Fruit fly (Drosophila melanogaster): ENCODE data around the gene CG17776.

CG17776 gene

DNA sequence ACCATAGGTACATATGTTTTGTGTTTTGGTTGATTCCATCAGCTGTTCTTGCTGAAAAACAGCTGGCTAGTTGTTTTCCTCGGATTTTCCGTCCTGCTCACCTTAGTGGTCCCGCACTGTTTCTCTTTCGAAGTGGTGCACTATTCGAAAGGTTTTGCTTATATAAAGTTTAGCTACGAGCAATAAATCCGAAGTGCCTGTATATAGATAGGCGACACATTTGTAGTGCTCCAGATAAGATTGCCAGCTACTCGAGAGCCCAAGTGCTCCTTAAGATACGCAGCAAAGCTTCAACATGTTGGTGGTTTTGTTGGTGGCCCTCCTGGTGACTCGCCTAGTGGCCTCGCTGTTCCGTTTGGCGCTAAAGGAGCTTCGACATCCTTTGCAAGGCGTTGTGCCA, 5.7 kb upstream of the CG17776 start, which contains the start of gene Cyp4ae1:
Cyp4ae1 (plus strand) TSS at position 206 of the 400 bp plus-strand sequence.
- TF ChIP-seq CG34376 (GFP tag; optimal IDR thresholded peaks at IDR 0.05) (peak; percentile 27), CG13424 (tag; optimal IDR thresholded peaks at IDR 0.05) (no peak), gsb-n (tag; optimal IDR thresholded peaks at IDR 0.05) (no peak), NfI (GFP tag; optimal IDR thresholded peaks at IDR 0.05) (no peak), TFAM (GFP tag; optimal IDR thresholded peaks at IDR 0.05) (no peak), Pdp1 (GFP tag; optimal IDR thresholded peaks at IDR 0.05) (peak in 1 of 2 experiments; percentile 92), mirr (GFP tag; optimal IDR thresholded peaks at IDR 0.05) (peak; percentile 3), nmo (GFP tag; optimal IDR thresholded peaks at IDR 0.05) (no peak), br (optimal IDR thresholded peaks at IDR 0.05) (no peak), Dbx (GFP tag; IDR thresholded peaks at IDR 0.05) (no peak), CG8290 (GFP tag; optimal IDR thresholded peaks at IDR 0.05) (no peak), CG8290 (tag; optimal IDR thresholded peaks at IDR 0.05) (no peak), cad (GFP tag; optimal IDR thresholded peaks at IDR 0.05) (no peak), sug (tag; optimal IDR thresholded peaks at IDR 0.05) (peak; percentile 52), exex (tag; optimal IDR thresholded peaks at IDR 0.05) (peak; percentile 47), crp (GFP tag; optimal IDR thresholded peaks at IDR 0.05) (peak in 1 of 2 experiments; percentile 76), Ada2b (GFP tag; IDR thresholded peaks at IDR 0.05) (no peak), CG15269 (tag; optimal IDR thresholded peaks at IDR 0.05) (no peak), Dip3 (GFP tag; optimal IDR thresholded peaks at IDR 0.05) (no peak), CG8089 (GFP tag; optimal IDR thresholded peaks at IDR 0.05) (no peak), zfh1 (GFP tag; IDR thresholded peaks at IDR 0.05) (no peak), Gsc (GFP tag; IDR thresholded peaks at IDR 0.05) (no peak), Hr51 (GFP tag; optimal IDR thresholded peaks at IDR 0.05) (no peak), pum (GFP tag; optimal IDR thresholded peaks at IDR 0.05) (no peak), CG7357 (GFP tag; IDR thresholded peaks at IDR 0.05) (no peak)

DNA sequence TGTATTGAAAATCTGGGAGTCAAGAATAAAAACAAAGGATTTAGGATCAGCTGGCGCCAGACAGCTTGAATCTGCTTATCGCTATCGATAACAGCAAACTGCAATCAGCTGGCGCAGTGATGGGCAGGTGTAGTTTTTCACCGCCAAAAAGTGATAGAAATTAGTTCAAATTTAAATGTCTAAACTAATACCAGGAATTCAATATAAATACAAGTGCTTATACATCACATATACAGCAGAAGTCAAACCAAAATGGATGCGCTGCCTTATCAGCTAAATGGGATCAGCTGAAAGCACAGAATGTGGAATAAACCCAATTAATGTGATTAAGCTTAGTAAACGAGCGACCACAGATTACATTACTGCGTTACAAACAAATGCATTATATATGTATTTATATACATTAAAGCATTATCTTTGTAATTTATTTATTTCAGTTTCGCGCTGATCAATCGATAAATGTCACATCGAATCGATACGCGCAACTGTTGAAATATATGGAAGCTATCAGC, 3.7 kb upstream of the CG17776 start, which contains the start of gene pn:
pn (plus strand) TSS at position 462 of the 512 bp plus-strand sequence.
- peak; percentile 39; the same call in 1 of the 2 replicates for TF ChIP-seq hbn (GFP tag; IDR thresholded peaks at IDR 0.05; ENCODE audit: partially characterized antibody)
- no peak for TF ChIP-seq mld (GFP tag; IDR thresholded peaks at IDR 0.05; ENCODE audit: partially characterized antibody)
- TF ChIP-seq hkb (optimal IDR thresholded peaks at IDR 0.05) = no peak
- no peak for TF ChIP-seq hkb (GFP tag; IDR thresholded peaks at IDR 0.05)
- no peak for TF ChIP-seq Xbp1 (GFP tag; optimal IDR thresholded peaks at IDR 0.05)
- TF ChIP-seq HmgD (GFP tag; optimal IDR thresholded peaks at IDR 0.05) = no peak
- TF ChIP-seq vfl (GFP tag; optimal IDR thresholded peaks at IDR 0.05) = no peak
- no peak for TF ChIP-seq Ets97D (GFP tag; optimal IDR thresholded peaks at IDR 0.05)
- TF ChIP-seq Dp (GFP tag; optimal IDR thresholded peaks at IDR 0.05) = peak; percentile 71
- TF ChIP-seq NK7.1 (GFP tag; optimal IDR thresholded peaks at IDR 0.05) = no peak
- no peak for TF ChIP-seq yki (optimal IDR thresholded peaks at IDR 0.05)
- TF ChIP-seq chinmo (GFP tag; IDR thresholded peaks at IDR 0.05; ENCODE audit: partially characterized antibody) = 0 out of 4 replicates have a peak, but pooled peaks have one; percentile 22
- TF ChIP-seq wek (GFP tag; optimal IDR thresholded peaks at IDR 0.05) = no peak
- no peak for TF ChIP-seq scrt (GFP tag; optimal IDR thresholded peaks at IDR 0.05)
- no peak for TF ChIP-seq CG10267 (tag; optimal IDR thresholded peaks at IDR 0.05)
- TF ChIP-seq Dref (GFP tag; IDR thresholded peaks at IDR 0.05) = peak; percentile 62
- no peak for TF ChIP-seq CG13624 (GFP tag; optimal IDR thresholded peaks at IDR 0.05)
- no peak for TF ChIP-seq CG2202 (tag; optimal IDR thresholded peaks at IDR 0.05)
- TF ChIP-seq Max (GFP tag; optimal IDR thresholded peaks at IDR 0.05) = no peak
- TF ChIP-seq chn (GFP tag; optimal IDR thresholded peaks at IDR 0.05) = no peak
- no peak for TF ChIP-seq sc (optimal IDR thresholded peaks at IDR 0.05)
- no peak for TF ChIP-seq sc (GFP tag; optimal IDR thresholded peaks at IDR 0.05)
- no peak for TF ChIP-seq CG13123 (GFP tag; optimal IDR thresholded peaks at IDR 0.05)
- TF ChIP-seq pum (GFP tag; optimal IDR thresholded peaks at IDR 0.05) = no peak
- TF ChIP-seq twi (tag; optimal IDR thresholded peaks at IDR 0.05) = no peak
- TF ChIP-seq MTF-1 (GFP tag; optimal IDR thresholded peaks at IDR 0.05; ENCODE audit: borderline replicate concordance) = no peak
- no peak for TF ChIP-seq knrl (GFP tag; IDR thresholded peaks at IDR 0.05; ENCODE audit: partially characterized antibody)
- no peak for TF ChIP-seq CG4854 (GFP tag; optimal IDR thresholded peaks at IDR 0.05)
